Worm (Caenorhabditis elegans) whole organism, L1 larva: ENCODE data around the gene kup-1.

Experiments
- C16A3.4 ChIP-seq: fragments of 150-350 bp; optimal IDR thresholded peaks from 2 replicates; lab custom pipeline; 2014; ENCODE audit warnings: missing biosample characterization, missing genetic modification characterization
- Y116A8C.19 ChIP-seq: sonication (generic microtip); optimal IDR thresholded peaks from 2 replicates; lab custom pipeline; 2016; ENCODE audit warnings: missing compliant biosample characterization, missing genetic modification characterization, borderline replicate concordance
- aha-1 ChIP-seq: fragments of 150-350 bp; optimal IDR thresholded peaks from 2 replicates; lab custom pipeline; 2014; ENCODE audit warnings: missing biosample characterization, missing genetic modification characterization
- aly-2 ChIP-seq: fragments of 150-350 bp; optimal IDR thresholded peaks from 2 replicates; lab custom pipeline; 2014; ENCODE audit warnings: missing biosample characterization, missing genetic modification characterization
- ama-1 ChIP-seq: fragments of 150-350 bp; optimal IDR thresholded peaks from 2 replicates; lab custom pipeline; 2014
- ceh-8 ChIP-seq: fragments of 200-800 bp; sonication (Bioruptor generic); optimal IDR thresholded peaks from 2 replicates; lab custom pipeline; 2018; ENCODE audit warnings: mild to moderate bottlenecking, missing genetic modification characterization, moderate library complexity, missing compliant biosample characterization
- ceh-82 ChIP-seq, 3 experiments: fragments of 150-350 bp in 1 of 3; sonication (generic microtip) in 2 of 3; optimal IDR thresholded peaks; 2 replicates each; lab custom pipeline; 2014 to 2017; ENCODE audit warnings: missing biosample characterization in 3 of 3, missing genetic modification characterization in 3 of 3
- ces-1 ChIP-seq: fragments of 150-350 bp; optimal IDR thresholded peaks from 2 replicates; lab custom pipeline; 2014; ENCODE audit warnings: missing biosample characterization, missing genetic modification reagents, missing genetic modification characterization
- efl-1 ChIP-seq, 4 experiments: fragments of 150-350 bp; optimal IDR thresholded peaks in 3 of 4; peaks in 1 of 4; 1 replicate in 1 of 4; 2 replicates in 3 of 4; lab custom pipeline; 2014; ENCODE audit warnings: missing biosample characterization in 2 of 4, missing genetic modification characterization in 2 of 4, missing genetic modification reagents in 2 of 4
- efl-3 ChIP-seq: fragments of 200-800 bp; sonication (Bioruptor generic); optimal IDR thresholded peaks from 2 replicates; lab custom pipeline; 2018; ENCODE audit warnings: mild to moderate bottlenecking, missing genetic modification characterization, missing compliant biosample characterization
- egl-27 ChIP-seq, 2 experiments: fragments of 150-350 bp in 1 of 2; sonication (generic microtip); optimal IDR thresholded peaks; 3 replicates each; lab custom pipeline; 2017 to 2018; ENCODE audit warnings: missing biosample characterization in 2 of 2, missing genetic modification characterization in 2 of 2, missing genetic modification reagents in 2 of 2
- elt-3 ChIP-seq, 6 experiments: fragments of 150-350 bp in 1 of 6; sonication (generic microtip); optimal IDR thresholded peaks; 2 replicates each; lab custom pipeline; 2017 to 2018; ENCODE audit warnings: missing biosample characterization in 6 of 6, missing genetic modification characterization in 6 of 6, inconsistent platforms in 1 of 6
- ets-5 ChIP-seq: fragments of 200-800 bp; sonication (Bioruptor generic); IDR thresholded peaks from 2 replicates; pipeline ENCODE4 v1.3.6; 2022; ENCODE audit warnings: missing genetic modification characterization, missing compliant biosample characterization
- fkh-10 ChIP-seq: sonication (generic microtip); optimal IDR thresholded peaks from 2 replicates; lab custom pipeline; 2017; ENCODE audit warnings: missing biosample characterization, missing genetic modification reagents, missing genetic modification characterization
- fkh-4 ChIP-seq: sonication (generic microtip); optimal IDR thresholded peaks from 2 replicates; lab custom pipeline; 2016; ENCODE audit warnings: missing compliant biosample characterization, missing genetic modification characterization, borderline replicate concordance
- fkh-8 ChIP-seq: sonication (generic microtip); optimal IDR thresholded peaks from 2 replicates; lab custom pipeline; 2016; ENCODE audit warnings: mild to moderate bottlenecking, missing genetic modification characterization, missing compliant biosample characterization
- fos-1 ChIP-seq: fragments of 150-350 bp; optimal IDR thresholded peaks from 2 replicates; lab custom pipeline; 2014; ENCODE audit warnings: missing biosample characterization, missing genetic modification characterization
- hlh-17 ChIP-seq: fragments of 200-800 bp; sonication (Bioruptor generic); optimal IDR thresholded peaks from 2 replicates; lab custom pipeline; 2018; ENCODE audit warnings: missing genetic modification characterization, mild to moderate bottlenecking, missing compliant biosample characterization, moderate library complexity, borderline replicate concordance
- irx-1 ChIP-seq: sonication (generic microtip); optimal IDR thresholded peaks from 2 replicates; lab custom pipeline; 2016; ENCODE audit warnings: missing genetic modification characterization, missing compliant biosample characterization
- jun-1 ChIP-seq: fragments of 150-350 bp; optimal IDR thresholded peaks from 2 replicates; lab custom pipeline; 2014; ENCODE audit warnings: missing biosample characterization, missing genetic modification reagents, missing genetic modification characterization
- lin-14 ChIP-seq: fragments of 200-800 bp; sonication (Bioruptor generic); optimal IDR thresholded peaks from 2 replicates; lab custom pipeline; 2018; ENCODE audit warnings: mild to moderate bottlenecking, missing genetic modification characterization, moderate library complexity, missing compliant biosample characterization
- lin-39 ChIP-seq: fragments of 150-350 bp; optimal IDR thresholded peaks from 2 replicates; lab custom pipeline; 2014; ENCODE audit warnings: missing biosample characterization, missing genetic modification reagents, missing genetic modification characterization
- lir-3 ChIP-seq: sonication (generic microtip); optimal IDR thresholded peaks from 2 replicates; lab custom pipeline; 2016; ENCODE audit warnings: mild to moderate bottlenecking, missing genetic modification characterization, moderate library complexity, missing compliant biosample characterization; ENCODE audit not compliant: poor library complexity
- mab-9 ChIP-seq: fragments of 200-800 bp; sonication (Bioruptor generic); IDR thresholded peaks from 2 replicates; pipeline ENCODE4 v1.3.6; 2022; ENCODE audit warnings: missing genetic modification reagents, missing genetic modification characterization, missing compliant biosample characterization
- mef-2 ChIP-seq: fragments of 150-350 bp; optimal IDR thresholded peaks from 2 replicates; lab custom pipeline; 2014; ENCODE audit warnings: missing biosample characterization, missing genetic modification characterization
- mep-1 ChIP-seq: fragments of 150-350 bp; optimal IDR thresholded peaks from 2 replicates; lab custom pipeline; 2014; ENCODE audit warnings: missing biosample characterization, missing genetic modification characterization
- nhr-11 ChIP-seq: fragments of 150-350 bp; optimal IDR thresholded peaks from 2 replicates; lab custom pipeline; 2014; ENCODE audit warnings: missing biosample characterization, missing genetic modification characterization
- nhr-12 ChIP-seq: sonication (generic microtip); optimal IDR thresholded peaks from 2 replicates; lab custom pipeline; 2017; ENCODE audit warnings: missing biosample characterization, missing genetic modification characterization
- nhr-19 ChIP-seq: fragments of 200-800 bp; sonication (Bioruptor generic); conservative IDR thresholded peaks from 2 replicates; pipeline ENCODE4 v1.3.6; 2022; ENCODE audit warnings: missing genetic modification characterization, missing compliant biosample characterization
- nhr-237 ChIP-seq: fragments of 150-350 bp; optimal IDR thresholded peaks from 2 replicates; lab custom pipeline; 2014; ENCODE audit warnings: missing biosample characterization, missing genetic modification characterization
- nhr-28 ChIP-seq: fragments of 150-350 bp; optimal IDR thresholded peaks from 2 replicates; lab custom pipeline; 2014; ENCODE audit warnings: missing biosample characterization, missing genetic modification characterization
- nhr-47 ChIP-seq: sonication (generic microtip); optimal IDR thresholded peaks from 2 replicates; lab custom pipeline; 2016; ENCODE audit warnings: mild to moderate bottlenecking, missing genetic modification characterization, moderate library complexity, missing compliant biosample characterization
- nhr-71 ChIP-seq: sonication (generic microtip); optimal IDR thresholded peaks from 2 replicates; lab custom pipeline; 2016; ENCODE audit warnings: mild to moderate bottlenecking, missing genetic modification characterization, moderate library complexity, missing compliant biosample characterization
- nhr-76 ChIP-seq: sonication (generic microtip); optimal IDR thresholded peaks from 2 replicates; lab custom pipeline; 2017; ENCODE audit warnings: missing biosample characterization, missing genetic modification characterization
- nhr-77 ChIP-seq: fragments of 150-350 bp; optimal IDR thresholded peaks from 2 replicates; lab custom pipeline; 2014; ENCODE audit warnings: missing biosample characterization, missing genetic modification characterization
- nhr-85 ChIP-seq: sonication (generic microtip); peaks from one replicate; lab custom pipeline; 2016; ENCODE audit warnings: missing genetic modification characterization, inconsistent platforms, missing compliant biosample characterization
- nhr-90 ChIP-seq: sonication (generic microtip); optimal IDR thresholded peaks from 2 replicates; lab custom pipeline; 2016; ENCODE audit warnings: mild to moderate bottlenecking, missing genetic modification characterization, missing compliant biosample characterization; ENCODE audit not compliant: poor library complexity
- pag-3 ChIP-seq: sonication (generic microtip); optimal IDR thresholded peaks from 2 replicates; lab custom pipeline; 2017; ENCODE audit warnings: missing genetic modification characterization, mild to moderate bottlenecking, missing compliant biosample characterization, antibody characterized with exemption, borderline replicate concordance; ENCODE audit not compliant: insufficient read depth
- pax-3 ChIP-seq: fragments of 200-800 bp; sonication (Bioruptor generic); optimal IDR thresholded peaks from 2 replicates; lab custom pipeline; 2018; ENCODE audit warnings: mild to moderate bottlenecking, missing genetic modification characterization, moderate library complexity, missing compliant biosample characterization
- pqm-1 ChIP-seq: sonication (generic microtip); optimal IDR thresholded peaks from 3 replicates; lab custom pipeline; 2017; ENCODE audit warnings: missing biosample characterization, missing genetic modification characterization
- rnt-1 ChIP-seq: sonication (generic microtip); optimal IDR thresholded peaks from 2 replicates; lab custom pipeline; 2016; ENCODE audit warnings: mild to moderate bottlenecking, missing genetic modification characterization, moderate library complexity, missing compliant biosample characterization
- skn-1 ChIP-seq: fragments of 150-350 bp; optimal IDR thresholded peaks from 2 replicates; lab custom pipeline; 2014; ENCODE audit warnings: missing biosample characterization, missing genetic modification characterization
- snpc-4 ChIP-seq: fragments of 150-350 bp; optimal IDR thresholded peaks from 2 replicates; lab custom pipeline; 2014; ENCODE audit warnings: missing biosample characterization, missing genetic modification characterization
- snu-23 ChIP-seq: sonication (generic microtip); optimal IDR thresholded peaks from 2 replicates; lab custom pipeline; 2016; ENCODE audit warnings: missing genetic modification characterization, missing compliant biosample characterization
- sup-37 ChIP-seq: fragments of 200-800 bp; sonication (Bioruptor generic); optimal IDR thresholded peaks from 2 replicates; lab custom pipeline; 2018; ENCODE audit warnings: mild to moderate bottlenecking, missing genetic modification characterization, missing compliant biosample characterization
- tbx-2 ChIP-seq: sonication (generic microtip); optimal IDR thresholded peaks from 2 replicates; lab custom pipeline; 2016; ENCODE audit warnings: missing genetic modification characterization, missing compliant biosample characterization
- tlp-1 ChIP-seq: fragments of 150-350 bp; optimal IDR thresholded peaks from 2 replicates; lab custom pipeline; 2014; ENCODE audit warnings: missing biosample characterization, missing genetic modification characterization
- unc-130 ChIP-seq: fragments of 150-350 bp; optimal IDR thresholded peaks from 2 replicates; lab custom pipeline; 2017; ENCODE audit warnings: missing biosample characterization, missing genetic modification characterization, inconsistent platforms
- unc-30 ChIP-seq: sonication (generic microtip); optimal IDR thresholded peaks from 2 replicates; lab custom pipeline; 2017; ENCODE audit warnings: missing biosample characterization, missing genetic modification characterization
- unc-62 ChIP-seq: fragments of 150-350 bp; optimal IDR thresholded peaks from 2 replicates; lab custom pipeline; 2014; ENCODE audit warnings: missing biosample characterization, missing genetic modification reagents, missing genetic modification characterization
- unc-98 ChIP-seq: fragments of 200-800 bp; sonication (Bioruptor generic); IDR thresholded peaks from 2 replicates; pipeline ENCODE4 v1.3.6; 2022; ENCODE audit warnings: missing genetic modification characterization, missing compliant biosample characterization
- vab-15 ChIP-seq: sonication (generic microtip); optimal IDR thresholded peaks from 2 replicates; lab custom pipeline; 2017; ENCODE audit warnings: missing genotype, mild to moderate bottlenecking, missing genetic modification characterization, missing compliant biosample characterization
- xbp-1 ChIP-seq: sonication (generic microtip); optimal IDR thresholded peaks from 2 replicates; lab custom pipeline; 2016; ENCODE audit warnings: missing genetic modification characterization, missing compliant biosample characterization
- zag-1 ChIP-seq: fragments of 150-350 bp; optimal IDR thresholded peaks from 2 replicates; lab custom pipeline; 2014; ENCODE audit warnings: missing biosample characterization, missing genetic modification characterization

kup-1 gene

DNA sequence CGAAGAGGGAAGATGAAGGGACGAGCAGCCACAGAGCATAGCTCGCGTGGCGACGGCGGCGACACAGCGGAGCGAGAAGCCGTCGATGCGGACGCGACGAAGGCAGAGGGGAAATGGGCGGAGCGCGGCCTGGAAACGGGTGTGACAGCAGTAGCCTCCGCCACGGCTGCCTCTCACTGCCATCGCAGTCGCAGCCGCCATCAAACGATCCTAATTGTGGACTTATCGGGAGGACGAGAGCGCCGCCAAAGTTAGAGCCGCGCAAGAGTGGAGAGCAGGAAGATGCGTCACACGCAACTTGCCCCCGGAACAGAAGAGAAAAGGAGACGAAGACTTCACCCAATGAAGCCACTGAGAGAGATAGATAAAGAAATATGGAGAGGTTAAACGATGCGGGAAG, 16.4 kb downstream of the kup-1 start:
- TF ChIP-seq lin-14 (peak; percentile 88), aly-2 (tag; lab: Kevin White, UChicago) (no peak), lir-3 (tag; lab: Kevin White, UChicago) (no peak), tlp-1 (no peak), pag-3 (no peak), aha-1 (no peak), ets-5 (GFP tag; lab: Robert Waterston, UW) (no peak), nhr-90 (tag; lab: Kevin White, UChicago) (no peak), jun-1 (no peak), Y116A8C.19 (tag; lab: Kevin White, UChicago) (no peak), nhr-12 (tag; lab: Kevin White, UChicago) (no peak), fkh-4 (tag; lab: Kevin White, UChicago) (no peak), unc-98 (GFP tag; lab: Robert Waterston, UW) (no peak), mef-2 (tag; lab: Kevin White, UChicago) (no peak), egl-27 (tag; optimal IDR thresholded peaks at IDR 0.05; lab: Kevin White, UChicago) (no peak), nhr-28 (tag; lab: Kevin White, UChicago) (no peak), sup-37 (GFP tag; lab: Kevin White, UChicago) (no peak), ama-1 (lab: Kevin White, UChicago) (no peak), pqm-1 (tag; lab: Kevin White, UChicago) (no peak), mep-1 (tag; lab: Kevin White, UChicago) (peak; percentile 2), skn-1 (tag; lab: Kevin White, UChicago) (no peak), nhr-71 (tag; lab: Kevin White, UChicago) (peak; percentile 63), nhr-85 (tag; lab: Kevin White, UChicago) (no peak), elt-3 (tag; optimal IDR thresholded peaks at IDR 0.05; lab: Kevin White, UChicago) (no peak), nhr-76 (tag; lab: Kevin White, UChicago) (no peak), unc-130 (tag; lab: Kevin White, UChicago) (no peak), rnt-1 (tag; lab: Kevin White, UChicago) (no peak), nhr-77 (tag; lab: Kevin White, UChicago) (no peak), nhr-19 (GFP tag; lab: Robert Waterston, UW) (0 out of 2 replicates have a peak, but pooled peaks have one; percentile 6), xbp-1 (tag; lab: Kevin White, UChicago) (peak; percentile 17), C16A3.4 (tag; lab: Kevin White, UChicago) (no peak), fkh-8 (tag; lab: Kevin White, UChicago) (peak; percentile 70), fos-1 (no peak), mab-9 (GFP tag; lab: Robert Waterston, UW) (no peak), nhr-237 (tag; lab: Kevin White, UChicago) (no peak), irx-1 (tag; lab: Kevin White, UChicago) (peak; percentile 26), fkh-10 (GFP tag; lab: Kevin White, UChicago) (peak; percentile 71), zag-1 (tag; lab: Kevin White, UChicago) (no peak), efl-3 (GFP tag; lab: Kevin White, UChicago) (no peak), ceh-8 (peak; percentile 73), snpc-4 (no peak), efl-1 (optimal IDR thresholded peaks at IDR 0.05; lab: Kevin White, UChicago) (no peak), efl-1 (GFP tag; optimal IDR thresholded peaks at IDR 0.05 in 1 of 2; lab: Kevin White, UChicago) (no peak), ceh-82 (tag; optimal IDR thresholded peaks at IDR 0.05; lab: Kevin White, UChicago) (peak in 2 of 3 experiments; percentile 24 to 35), pax-3 (tag; lab: Kevin White, UChicago) (no peak), snu-23 (GFP tag; lab: Kevin White, UChicago) (peak; percentile 15), ces-1 (no peak), unc-30 (tag; lab: Kevin White, UChicago) (no peak), nhr-47 (tag; lab: Kevin White, UChicago) (peak; percentile 51), nhr-11 (tag; lab: Kevin White, UChicago) (no peak), tbx-2 (tag; lab: Kevin White, UChicago) (peak; percentile 53), unc-62 (GFP tag; lab: Kevin White, UChicago) (no peak), hlh-17 (GFP tag; lab: Kevin White, UChicago) (no peak), vab-15 (tag; lab: Kevin White, UChicago) (no peak), lin-39 (no peak)
